Worm (Caenorhabditis elegans) whole organism, young adult: ENCODE measurements around the gene cdc-73.
A peak's percentile ranks its signal among the peaks of the same experiment; 100 is the strongest.

Experiments
- B0261.1 ChIP-seq: sonication (generic microtip); optimal IDR thresholded peaks from 2 replicates; lab custom pipeline; 2016; ENCODE audit warnings: mild to moderate bottlenecking, missing genetic modification characterization, moderate library complexity, missing compliant biosample characterization
- D2030.7 ChIP-seq: fragments of 200-800 bp; sonication (Bioruptor generic); IDR thresholded peaks from 2 replicates; pipeline ENCODE4 v1.3.6; 2022; ENCODE audit warnings: missing genetic modification reagents, missing genetic modification characterization, missing compliant biosample characterization
- F37B4.10 ChIP-seq: fragments of 200-800 bp; sonication (Bioruptor generic); IDR thresholded peaks from 2 replicates; pipeline ENCODE4 v1.3.6; 2022; ENCODE audit warnings: missing genetic modification characterization, missing compliant biosample characterization
- F52B5.7 ChIP-seq: sonication (generic microtip); optimal IDR thresholded peaks from 2 replicates; lab custom pipeline; 2016; ENCODE audit warnings: mild to moderate bottlenecking, missing genetic modification characterization, missing compliant biosample characterization
- F55B11.4 ChIP-seq: sonication (generic microtip); optimal IDR thresholded peaks from 2 replicates; lab custom pipeline; 2016; ENCODE audit warnings: missing compliant biosample characterization, missing genetic modification characterization, borderline replicate concordance; ENCODE audit not compliant: insufficient read depth
- F57A8.1 ChIP-seq: fragments of 200-800 bp; sonication (Bioruptor generic); optimal IDR thresholded peaks from 2 replicates; lab custom pipeline; 2018; ENCODE audit warnings: mild to moderate bottlenecking, missing genetic modification characterization, moderate library complexity, missing compliant biosample characterization
- K12H6.12 ChIP-seq: fragments of 200-800 bp; sonication (Bioruptor generic); optimal IDR thresholded peaks from 2 replicates; lab custom pipeline; 2018; ENCODE audit warnings: mild to moderate bottlenecking, missing genetic modification characterization, missing compliant biosample characterization
- Y53F4B.3 ChIP-seq: fragments of 200-800 bp; sonication (Bioruptor generic); IDR thresholded peaks from 2 replicates; pipeline ENCODE4 v1.3.6; 2022; ENCODE audit warnings: missing genetic modification reagents, missing genetic modification characterization, missing compliant biosample characterization
- Y67H2A.10 ChIP-seq: fragments of 200-800 bp; sonication (Bioruptor generic); conservative IDR thresholded peaks from 2 replicates; pipeline ENCODE4 v1.3.6; 2022; ENCODE audit warnings: missing genetic modification reagents, missing genetic modification characterization, missing compliant biosample characterization
- Y95B8A.8 ChIP-seq: fragments of 200-800 bp; sonication (Bioruptor generic); IDR thresholded peaks from 2 replicates; pipeline ENCODE4 v1.3.6; 2022; ENCODE audit warnings: missing genetic modification reagents, missing genetic modification characterization, missing compliant biosample characterization
- ZK185.1 ChIP-seq: sonication (generic microtip); optimal IDR thresholded peaks from 2 replicates; lab custom pipeline; 2016; ENCODE audit warnings: mild to moderate bottlenecking, missing genetic modification characterization, missing compliant biosample characterization; ENCODE audit not compliant: poor library complexity, severe bottlenecking
- akir-1 ChIP-seq: fragments of 200-800 bp; sonication (Bioruptor generic); optimal IDR thresholded peaks from 2 replicates; lab custom pipeline; 2018; ENCODE audit warnings: mild to moderate bottlenecking, missing genetic modification characterization, moderate library complexity, missing compliant biosample characterization
- ama-1 ChIP-seq, 3 experiments: fragments of 150-350 bp in 1 of 3; sonication (generic microtip) in 2 of 3; optimal IDR thresholded peaks; 2 replicates each; lab custom pipeline; 2014 to 2018; ENCODE audit warnings: missing biosample characterization in 2 of 3, missing genetic modification characterization in 2 of 3, missing genetic modification reagents in 2 of 3
- atf-7 ChIP-seq: sonication (generic microtip); optimal IDR thresholded peaks from 2 replicates; lab custom pipeline; 2017; ENCODE audit warnings: mild to moderate bottlenecking, missing genetic modification characterization, missing compliant biosample characterization
- attf-3 ChIP-seq: fragments of 200-800 bp; sonication (Bioruptor generic); conservative IDR thresholded peaks from 2 replicates; pipeline ENCODE4 v1.3.6; 2022; ENCODE audit warnings: missing genetic modification reagents, missing genetic modification characterization, missing compliant biosample characterization
- attf-5 ChIP-seq: fragments of 200-800 bp; sonication (Bioruptor generic); optimal IDR thresholded peaks from 2 replicates; lab custom pipeline; 2018; ENCODE audit warnings: mild to moderate bottlenecking, missing genetic modification characterization, missing compliant biosample characterization
- cebp-1 ChIP-seq, 2 experiments: fragments of 200-800 bp in 1 of 2; sonication (Bioruptor generic) in 1 of 2; sonication (generic microtip) in 1 of 2; IDR thresholded peaks in 1 of 2; optimal IDR thresholded peaks in 1 of 2; 2 replicates each; pipeline versions ENCODE4 v1.3.6 to Lab custom; 2017 to 2022; ENCODE audit warnings: missing compliant biosample characterization in 2 of 2, missing genetic modification characterization in 2 of 2, mild to moderate bottlenecking in 1 of 2, missing genetic modification reagents in 1 of 2, moderate library complexity in 1 of 2
- ceh-27 ChIP-seq: fragments of 200-800 bp; sonication (Bioruptor generic); optimal IDR thresholded peaks from 2 replicates; lab custom pipeline; 2018; ENCODE audit warnings: mild to moderate bottlenecking, missing genetic modification characterization, moderate library complexity, missing compliant biosample characterization
- chd-7 ChIP-seq: sonication (generic microtip); optimal IDR thresholded peaks from 2 replicates; lab custom pipeline; 2016; ENCODE audit warnings: mild to moderate bottlenecking, missing genetic modification characterization, moderate library complexity, missing compliant biosample characterization
- die-1 ChIP-seq: sonication (generic microtip); optimal IDR thresholded peaks from 2 replicates; lab custom pipeline; 2016; ENCODE audit warnings: missing genotype, mild to moderate bottlenecking, missing genetic modification characterization, missing compliant biosample characterization
- dox-1 ChIP-seq: fragments of 200-800 bp; sonication (Bioruptor generic); IDR thresholded peaks from 2 replicates; pipeline ENCODE4 v1.3.6; 2022; ENCODE audit warnings: missing genetic modification reagents, missing genetic modification characterization, missing compliant biosample characterization
- dpl-1 ChIP-seq: fragments of 150-350 bp; optimal IDR thresholded peaks from 2 replicates; lab custom pipeline; 2014; ENCODE audit warnings: missing biosample characterization, missing genetic modification reagents, missing genetic modification characterization
- efl-1 ChIP-seq: fragments of 150-350 bp; optimal IDR thresholded peaks from 2 replicates; lab custom pipeline; 2014; ENCODE audit warnings: missing biosample characterization, missing genetic modification reagents, missing genetic modification characterization
- egl-44 ChIP-seq: fragments of 200-800 bp; sonication (Bioruptor generic); IDR thresholded peaks from 2 replicates; pipeline ENCODE4 v1.3.6; 2022; ENCODE audit warnings: missing genetic modification reagents, missing genetic modification characterization, missing compliant biosample characterization
- egrh-3 ChIP-seq: fragments of 200-800 bp; sonication (Bioruptor generic); IDR thresholded peaks from 2 replicates; pipeline ENCODE4 v1.3.6; 2022; ENCODE audit warnings: missing genetic modification reagents, missing genetic modification characterization, missing compliant biosample characterization
- fkh-3 ChIP-seq: sonication (generic microtip); optimal IDR thresholded peaks from 2 replicates; lab custom pipeline; 2016; ENCODE audit warnings: mild to moderate bottlenecking, missing genetic modification characterization, missing compliant biosample characterization
- hlh-12 ChIP-seq: sonication (generic microtip); optimal IDR thresholded peaks from 2 replicates; lab custom pipeline; 2016; ENCODE audit warnings: missing genetic modification characterization, missing compliant biosample characterization
- let-607 ChIP-seq, 2 experiments: fragments of 200-800 bp in 1 of 2; sonication (Bioruptor generic) in 1 of 2; sonication (generic microtip) in 1 of 2; optimal IDR thresholded peaks; 2 replicates each; lab custom pipeline; 2016 to 2018; ENCODE audit warnings: mild to moderate bottlenecking in 2 of 2, missing compliant biosample characterization in 2 of 2, missing genetic modification characterization in 2 of 2, moderate library complexity in 2 of 2, missing genotype in 1 of 2
- lin-26 ChIP-seq: fragments of 200-800 bp; sonication (Bioruptor generic); IDR thresholded peaks from 2 replicates; pipeline ENCODE4 v1.3.6; 2022; ENCODE audit warnings: missing genetic modification reagents, missing genetic modification characterization, missing compliant biosample characterization
- lin-40 ChIP-seq: sonication (generic microtip); optimal IDR thresholded peaks from 2 replicates; lab custom pipeline; 2016; ENCODE audit warnings: missing genetic modification characterization, mild to moderate bottlenecking, missing compliant biosample characterization, missing genotype, missing genetic modification reagents
- mcd-1 ChIP-seq: fragments of 200-800 bp; sonication (Bioruptor generic); IDR thresholded peaks from 2 replicates; pipeline ENCODE4 v1.3.6; 2022; ENCODE audit warnings: missing genetic modification reagents, missing genetic modification characterization, missing compliant biosample characterization
- nhr-120 ChIP-seq: fragments of 200-800 bp; sonication (Bioruptor generic); IDR thresholded peaks from 2 replicates; pipeline ENCODE4 v1.3.6; 2022; ENCODE audit warnings: missing genetic modification characterization, missing compliant biosample characterization
- nhr-80 ChIP-seq: sonication (generic microtip); optimal IDR thresholded peaks from 2 replicates; lab custom pipeline; 2016; ENCODE audit warnings: missing genetic modification characterization, missing compliant biosample characterization
- pha-4 ChIP-seq: fragments of 150-350 bp; sonication (generic microtip); optimal IDR thresholded peaks from 2 replicates; lab custom pipeline; 2014; ENCODE audit warnings: missing biosample characterization, missing genetic modification reagents, missing genetic modification characterization
- somi-1 ChIP-seq: fragments of 200-800 bp; sonication (Bioruptor generic); optimal IDR thresholded peaks from 2 replicates; lab custom pipeline; 2018; ENCODE audit warnings: mild to moderate bottlenecking, missing genetic modification characterization, missing compliant biosample characterization
- unc-130 ChIP-seq: sonication (generic microtip); optimal IDR thresholded peaks from 2 replicates; lab custom pipeline; 2016; ENCODE audit warnings: missing genetic modification reagents, missing genetic modification characterization, missing compliant biosample characterization
- unc-62 ChIP-seq: fragments of 150-350 bp; optimal IDR thresholded peaks from 2 replicates; lab custom pipeline; 2014; ENCODE audit warnings: missing biosample characterization, missing genetic modification reagents, missing genetic modification characterization
- zim-3 ChIP-seq: sonication (generic microtip); optimal IDR thresholded peaks from 2 replicates; lab custom pipeline; 2017; ENCODE audit warnings: mild to moderate bottlenecking, missing genetic modification characterization, moderate library complexity, missing compliant biosample characterization
- ztf-18 ChIP-seq: sonication (generic microtip); optimal IDR thresholded peaks from 2 replicates; lab custom pipeline; 2016; ENCODE audit warnings: missing genotype, mild to moderate bottlenecking, missing genetic modification characterization, missing compliant biosample characterization

Gene cdc-73

DNA sequence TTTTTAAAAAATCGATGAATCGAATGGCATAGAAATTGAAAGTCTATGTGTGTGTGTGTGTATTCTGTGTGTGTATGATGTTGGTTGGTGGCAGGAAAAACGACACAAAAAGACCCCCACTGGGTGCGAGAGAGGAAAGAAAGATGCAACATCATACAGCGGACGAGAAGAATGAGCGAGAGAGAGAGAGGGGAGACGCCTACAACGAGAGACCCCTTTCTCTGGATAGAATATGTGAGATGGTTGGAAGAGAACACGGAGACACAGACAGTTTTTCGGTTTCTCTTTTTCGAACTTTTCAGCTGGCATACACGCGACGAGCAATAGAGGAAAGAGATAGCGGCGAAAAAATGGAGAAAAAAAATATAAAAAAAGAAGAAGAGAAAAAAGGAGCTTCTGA lies 22.5 kb upstream of the cdc-73 start (continued):
- peak; percentile 85 for TF ChIP-seq K12H6.12 (tag; lab: Kevin White, UChicago)
- TF ChIP-seq ZK185.1: peak; percentile 11
- no peak for TF ChIP-seq F57A8.1 (GFP tag; lab: Kevin White, UChicago)
- 0 out of 2 replicates have a peak, but pooled peaks have one; percentile 48 for TF ChIP-seq cebp-1 (GFP tag; IDR thresholded peaks at IDR 0.05; lab: Robert Waterston, UW)
- TF ChIP-seq cebp-1 (tag; optimal IDR thresholded peaks at IDR 0.05; lab: Kevin White, UChicago): peak; percentile 71
- TF ChIP-seq lin-40 (tag; lab: Kevin White, UChicago): peak; percentile 78
- no peak for TF ChIP-seq nhr-120
- TF ChIP-seq egrh-3 (GFP tag; lab: Robert Waterston, UW): 0 out of 2 replicates have a peak, but pooled peaks have one; percentile 11
- peak; percentile 10 for TF ChIP-seq unc-62 (GFP tag; lab: Kevin White, UChicago)
- TF ChIP-seq ztf-18 (tag; lab: Kevin White, UChicago): peak; percentile 27
- no peak for TF ChIP-seq D2030.7 (GFP tag; lab: Robert Waterston, UW)
- no peak for TF ChIP-seq ama-1 (optimal IDR thresholded peaks at IDR 0.05; lab: Kevin White, UChicago)
- peak in 1 of 2 experiments; percentile 27 for TF ChIP-seq ama-1 (GFP tag; optimal IDR thresholded peaks at IDR 0.05; lab: Kevin White, UChicago)
- peak; percentile 56 for TF ChIP-seq atf-7
- TF ChIP-seq F55B11.4 (tag; lab: Kevin White, UChicago): no peak
- TF ChIP-seq zim-3 (tag; lab: Kevin White, UChicago): no peak
- TF ChIP-seq dox-1: peak; percentile 65
- peak; percentile 46 for TF ChIP-seq ceh-27 (GFP tag; lab: Kevin White, UChicago)
- TF ChIP-seq die-1 (tag; lab: Kevin White, UChicago): peak; percentile 38
- TF ChIP-seq nhr-80 (tag; lab: Kevin White, UChicago): peak; percentile 84
- no peak for TF ChIP-seq hlh-12 (tag; lab: Kevin White, UChicago)
- TF ChIP-seq, all 124 proteins: peak for 29

DNA sequence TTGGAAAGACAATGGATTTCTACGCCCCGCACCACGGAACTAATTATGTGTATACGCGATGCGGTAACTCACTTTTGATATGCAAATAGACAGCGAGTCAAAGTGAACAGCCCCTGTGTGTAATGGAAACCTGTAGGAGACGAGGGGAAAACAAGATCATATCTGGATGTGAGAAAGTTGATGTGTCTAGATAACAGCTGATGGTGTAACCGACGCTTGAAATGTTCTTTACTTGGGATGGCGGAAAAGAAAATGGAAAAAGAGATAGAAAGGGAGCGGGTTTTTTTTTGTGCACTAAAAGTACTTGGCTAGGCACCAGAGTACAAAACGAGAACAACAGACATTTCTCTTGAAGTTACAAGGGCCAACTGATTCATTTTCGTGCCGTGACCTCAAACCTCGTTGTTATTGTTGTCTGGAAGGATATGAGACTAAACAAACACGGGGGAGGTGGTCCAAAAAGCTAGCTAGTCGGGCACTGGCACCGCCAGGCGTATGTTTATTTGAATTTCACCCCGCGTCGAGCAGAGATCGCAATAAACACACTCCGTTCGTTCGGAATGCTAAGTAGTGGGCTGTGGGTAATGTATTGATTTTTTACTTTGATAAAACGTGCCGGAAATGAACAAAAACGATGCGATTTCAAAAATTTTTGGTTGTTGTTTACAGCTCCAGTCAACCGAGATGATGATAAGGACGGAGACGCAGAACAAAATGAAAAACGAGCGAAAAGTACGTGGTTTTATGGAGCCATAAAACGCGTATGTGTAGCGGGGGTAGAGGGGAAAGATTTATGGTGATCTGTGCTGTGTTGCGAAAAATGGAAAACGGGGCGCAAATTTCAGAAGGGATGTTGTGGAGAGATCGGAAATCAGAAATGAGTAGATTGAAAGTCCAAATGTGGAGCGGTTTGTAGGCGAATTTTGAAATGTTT lies 20.3 kb upstream of the cdc-73 start:
- TF ChIP-seq attf-3 (GFP tag; lab: Robert Waterston, UW): no peak
- peak; percentile 38 for TF ChIP-seq nhr-80 (tag; lab: Kevin White, UChicago)
- no peak for TF ChIP-seq cebp-1 (GFP tag; IDR thresholded peaks at IDR 0.05; lab: Robert Waterston, UW)
- peak; percentile 8 for TF ChIP-seq cebp-1 (tag; optimal IDR thresholded peaks at IDR 0.05; lab: Kevin White, UChicago)

DNA sequence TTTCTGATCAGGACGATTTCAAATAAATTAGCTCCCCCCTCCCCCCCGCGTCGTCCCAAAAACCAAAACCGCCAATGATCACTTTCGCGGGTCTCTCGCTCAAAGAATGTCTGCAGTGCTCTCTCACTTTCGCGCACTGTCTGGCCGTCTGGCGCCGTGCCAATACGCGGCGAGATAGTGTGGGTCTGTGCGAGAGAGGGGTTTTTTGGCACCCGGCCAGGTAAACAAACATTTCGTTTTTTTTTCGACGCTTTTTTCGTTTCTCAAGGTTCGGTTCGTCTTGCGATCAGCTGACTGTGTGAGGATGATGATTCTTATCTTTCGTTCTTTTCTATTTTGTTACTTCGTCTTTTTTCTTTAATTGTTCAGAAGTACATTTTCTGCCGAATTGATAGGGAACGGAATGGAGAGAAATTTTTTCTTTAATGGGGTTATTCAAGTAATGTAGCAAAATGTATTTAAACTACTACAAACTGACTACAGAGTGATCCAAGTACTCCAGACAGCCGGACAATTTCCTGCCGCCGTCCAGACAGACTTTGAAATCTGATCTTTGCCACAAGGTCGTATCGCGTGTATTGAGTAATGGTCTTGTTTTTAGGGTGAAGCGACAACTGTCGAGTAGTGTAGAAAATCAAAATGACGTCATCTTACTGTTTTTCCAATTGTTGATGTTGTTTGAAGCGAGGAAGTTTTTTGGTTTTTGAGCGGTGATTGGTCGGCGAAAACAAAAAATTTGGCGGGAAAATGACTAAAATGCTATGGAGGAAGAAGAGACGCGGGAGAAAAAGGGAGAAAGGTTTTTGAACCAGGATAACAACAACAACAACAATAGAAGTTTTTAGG lies 18.0 kb upstream of the cdc-73 start:
- TF ChIP-seq akir-1 (GFP tag; lab: Kevin White, UChicago) (no peak), F52B5.7 (peak; percentile 6), somi-1 (peak; percentile 87), attf-5 (GFP tag; lab: Kevin White, UChicago) (peak; percentile 57), chd-7 (tag; lab: Kevin White, UChicago) (peak; percentile 61), Y53F4B.3 (GFP tag; lab: Robert Waterston, UW) (no peak), egl-44 (GFP tag; lab: Robert Waterston, UW) (0 out of 2 replicates have a peak, but pooled peaks have one; percentile 38), let-607 (tag; optimal IDR thresholded peaks at IDR 0.05; lab: Kevin White, UChicago) (peak in 1 of 2 experiments; percentile 5), unc-130 (GFP tag; lab: Kevin White, UChicago) (no peak), nhr-120 (no peak), dpl-1 (no peak), Y95B8A.8 (GFP tag; lab: Robert Waterston, UW) (peak; percentile 75), mcd-1 (GFP tag; lab: Robert Waterston, UW) (peak; percentile 46), Y67H2A.10 (GFP tag; lab: Robert Waterston, UW) (no peak), lin-26 (GFP tag; lab: Robert Waterston, UW) (peak; percentile 38; the same call in 1 of the 2 replicates), B0261.1 (no peak), fkh-3 (tag; lab: Kevin White, UChicago) (no peak), F37B4.10 (GFP tag; lab: Robert Waterston, UW) (no peak), cebp-1 (GFP tag; IDR thresholded peaks at IDR 0.05; lab: Robert Waterston, UW) (no peak), cebp-1 (tag; optimal IDR thresholded peaks at IDR 0.05; lab: Kevin White, UChicago) (peak; percentile 79), K12H6.12 (tag; lab: Kevin White, UChicago) (peak; percentile 51), lin-40 (tag; lab: Kevin White, UChicago) (peak; percentile 77), pha-4 (peak; percentile 46), efl-1 (GFP tag; lab: Kevin White, UChicago) (peak; percentile 11)
